Worm (Caenorhabditis elegans) whole organism, young adult: ENCODE results near the gene ZK1193.2.

Source experiments
- B0035.1 ChIP-seq: sonication (generic microtip); optimal IDR thresholded peaks from 2 replicates; lab custom pipeline; 2016; ENCODE audit warnings: missing genetic modification characterization, mild to moderate bottlenecking, missing compliant biosample characterization, missing genotype, missing genetic modification reagents
- Y56A3A.18 ChIP-seq: fragments of 200-800 bp; sonication (Bioruptor generic); IDR thresholded peaks from 2 replicates; pipeline ENCODE4 v1.3.6; 2022; ENCODE audit warnings: missing genetic modification reagents, missing genetic modification characterization, missing compliant biosample characterization
- ZK185.1 ChIP-seq: sonication (generic microtip); optimal IDR thresholded peaks from 2 replicates; lab custom pipeline; 2016; ENCODE audit warnings: mild to moderate bottlenecking, missing genetic modification characterization, missing compliant biosample characterization; ENCODE audit not compliant: poor library complexity, severe bottlenecking
- aptf-3 ChIP-seq: fragments of 200-800 bp; sonication (Bioruptor generic); IDR thresholded peaks from 2 replicates; pipeline ENCODE4 v1.3.6; 2022; ENCODE audit warnings: missing genetic modification characterization, missing compliant biosample characterization
- cebp-1 ChIP-seq, 2 experiments: fragments of 200-800 bp in 1 of 2; sonication (Bioruptor generic) in 1 of 2; sonication (generic microtip) in 1 of 2; IDR thresholded peaks in 1 of 2; optimal IDR thresholded peaks in 1 of 2; 2 replicates each; pipeline versions ENCODE4 v1.3.6 to Lab custom; 2017 to 2022; ENCODE audit warnings: missing compliant biosample characterization in 2 of 2, missing genetic modification characterization in 2 of 2, mild to moderate bottlenecking in 1 of 2, missing genetic modification reagents in 1 of 2, moderate library complexity in 1 of 2
- ceh-27 ChIP-seq: fragments of 200-800 bp; sonication (Bioruptor generic); optimal IDR thresholded peaks from 2 replicates; lab custom pipeline; 2018; ENCODE audit warnings: mild to moderate bottlenecking, missing genetic modification characterization, moderate library complexity, missing compliant biosample characterization
- chd-7 ChIP-seq: sonication (generic microtip); optimal IDR thresholded peaks from 2 replicates; lab custom pipeline; 2016; ENCODE audit warnings: mild to moderate bottlenecking, missing genetic modification characterization, moderate library complexity, missing compliant biosample characterization
- efl-1 ChIP-seq: fragments of 150-350 bp; optimal IDR thresholded peaks from 2 replicates; lab custom pipeline; 2014; ENCODE audit warnings: missing biosample characterization, missing genetic modification reagents, missing genetic modification characterization
- egl-18 ChIP-seq: fragments of 200-800 bp; sonication (Bioruptor generic); IDR thresholded peaks from 2 replicates; pipeline ENCODE4 v1.3.6; 2022; ENCODE audit warnings: missing genetic modification reagents, missing genetic modification characterization, missing compliant biosample characterization
- gei-17 ChIP-seq: fragments of 200-800 bp; sonication (Bioruptor generic); optimal IDR thresholded peaks from 2 replicates; lab custom pipeline; 2018; ENCODE audit warnings: mild to moderate bottlenecking, missing genetic modification characterization, missing compliant biosample characterization
- him-1 ChIP-seq: sonication (generic microtip); optimal IDR thresholded peaks from 2 replicates; lab custom pipeline; 2016; ENCODE audit warnings: missing genotype, missing genetic modification reagents, missing genetic modification characterization, missing compliant biosample characterization
- hlh-26 ChIP-seq: fragments of 200-800 bp; sonication (Bioruptor generic); conservative IDR thresholded peaks from 2 replicates; pipeline ENCODE4 v1.3.6; 2022; ENCODE audit warnings: missing genetic modification reagents, missing genetic modification characterization, missing compliant biosample characterization
- hmg-1.2 ChIP-seq: fragments of 200-800 bp; sonication (Bioruptor generic); IDR thresholded peaks from 2 replicates; pipeline ENCODE4 v1.3.6; 2022; ENCODE audit warnings: missing genetic modification reagents, missing genetic modification characterization, missing compliant biosample characterization
- hsf-1 ChIP-seq: fragments of 200-800 bp; sonication (Bioruptor generic); IDR thresholded peaks from 2 replicates; pipeline ENCODE4 v1.3.6; 2022; ENCODE audit warnings: missing genetic modification reagents, missing genetic modification characterization, missing compliant biosample characterization
- lag-1 ChIP-seq: fragments of 200-800 bp; sonication (Bioruptor generic); IDR thresholded peaks from 2 replicates; pipeline ENCODE4 v1.3.6; 2022; ENCODE audit warnings: missing genetic modification reagents, missing genetic modification characterization, missing compliant biosample characterization
- lin-40 ChIP-seq: sonication (generic microtip); optimal IDR thresholded peaks from 2 replicates; lab custom pipeline; 2016; ENCODE audit warnings: missing genetic modification characterization, mild to moderate bottlenecking, missing compliant biosample characterization, missing genotype, missing genetic modification reagents
- madf-10 ChIP-seq: sonication (generic microtip); optimal IDR thresholded peaks from 2 replicates; lab custom pipeline; 2016; ENCODE audit warnings: mild to moderate bottlenecking, missing genetic modification characterization, missing compliant biosample characterization
- madf-3 ChIP-seq: fragments of 200-800 bp; sonication (Bioruptor generic); IDR thresholded peaks from 2 replicates; pipeline ENCODE4 v1.3.6; 2022; ENCODE audit warnings: missing genetic modification reagents, missing genetic modification characterization, missing compliant biosample characterization
- madf-6 ChIP-seq: fragments of 200-800 bp; sonication (Bioruptor generic); IDR thresholded peaks from 2 replicates; pipeline ENCODE4 v1.3.6; 2022; ENCODE audit warnings: missing genetic modification reagents, missing genetic modification characterization, missing compliant biosample characterization
- madf-8 ChIP-seq: fragments of 200-800 bp; sonication (Bioruptor generic); conservative IDR thresholded peaks from 2 replicates; pipeline ENCODE4 v1.3.6; 2022; ENCODE audit warnings: missing genetic modification reagents, missing genetic modification characterization, missing compliant biosample characterization
- mel-28 ChIP-seq: sonication (generic microtip); optimal IDR thresholded peaks from 2 replicates; lab custom pipeline; 2016; ENCODE audit warnings: borderline replicate concordance, mild to moderate bottlenecking, missing genetic modification characterization, missing compliant biosample characterization
- nfya-2 ChIP-seq: fragments of 200-800 bp; sonication (Bioruptor generic); IDR thresholded peaks from 2 replicates; pipeline ENCODE4 v1.3.6; 2022; ENCODE audit warnings: missing genetic modification reagents, missing genetic modification characterization, missing compliant biosample characterization
- nhr-27 ChIP-seq: fragments of 200-800 bp; sonication (Bioruptor generic); optimal IDR thresholded peaks from 2 replicates; lab custom pipeline; 2018; ENCODE audit warnings: mild to moderate bottlenecking, missing genetic modification characterization, moderate library complexity, missing compliant biosample characterization
- pbrm-1 ChIP-seq: fragments of 200-800 bp; sonication (Bioruptor generic); IDR thresholded peaks from 2 replicates; pipeline ENCODE4 v1.3.6; 2022; ENCODE audit warnings: missing genetic modification reagents, missing genetic modification characterization, missing compliant biosample characterization
- pha-4 ChIP-seq: fragments of 150-350 bp; sonication (generic microtip); optimal IDR thresholded peaks from 2 replicates; lab custom pipeline; 2014; ENCODE audit warnings: missing biosample characterization, missing genetic modification reagents, missing genetic modification characterization
- rcor-1 ChIP-seq: fragments of 200-800 bp; sonication (Bioruptor generic); IDR thresholded peaks from 2 replicates; pipeline ENCODE4 v1.3.6; 2022; ENCODE audit warnings: missing genetic modification reagents, missing genetic modification characterization, missing compliant biosample characterization
- snpc-1.1 ChIP-seq: sonication (generic microtip); optimal IDR thresholded peaks from 2 replicates; lab custom pipeline; 2017; ENCODE audit warnings: missing genetic modification characterization, mild to moderate bottlenecking, missing compliant biosample characterization, antibody characterized with exemption, moderate library complexity, missing genotype, missing genetic modification reagents; ENCODE audit not compliant: insufficient read depth
- snpc-4 ChIP-seq, 5 experiments: fragments of 150-350 bp in 1 of 5; sonication (generic microtip) in 4 of 5; optimal IDR thresholded peaks; 2 replicates each; lab custom pipeline; 2014 to 2018; ENCODE audit warnings: missing genetic modification characterization in 5 of 5, missing biosample characterization in 3 of 5, antibody characterized with exemption in 2 of 5, mild to moderate bottlenecking in 2 of 5, missing compliant biosample characterization in 2 of 5, missing genotype in 2 of 5, moderate library complexity in 2 of 5, missing genetic modification reagents in 1 of 5
- somi-1 ChIP-seq: fragments of 200-800 bp; sonication (Bioruptor generic); optimal IDR thresholded peaks from 2 replicates; lab custom pipeline; 2018; ENCODE audit warnings: mild to moderate bottlenecking, missing genetic modification characterization, missing compliant biosample characterization
- unc-130 ChIP-seq: sonication (generic microtip); optimal IDR thresholded peaks from 2 replicates; lab custom pipeline; 2016; ENCODE audit warnings: missing genetic modification reagents, missing genetic modification characterization, missing compliant biosample characterization
- unc-62 ChIP-seq: fragments of 150-350 bp; optimal IDR thresholded peaks from 2 replicates; lab custom pipeline; 2014; ENCODE audit warnings: missing biosample characterization, missing genetic modification reagents, missing genetic modification characterization

Gene ZK1193.2

ce11 chrX:410073-410572 lies 15.3 kb downstream of the ZK1193.2 start (continued):
- peak; percentile 28; the same call in 1 of the 2 replicates for TF ChIP-seq madf-6 (GFP tag; lab: Robert Waterston, UW)
- no peak for TF ChIP-seq madf-8 (GFP tag; lab: Robert Waterston, UW)
- TF ChIP-seq chd-7 = peak; percentile 89
- TF ChIP-seq B0035.1 (tag; lab: Kevin White, UChicago) = peak; percentile 83
- TF ChIP-seq madf-10 (tag; lab: Kevin White, UChicago) = peak; percentile 91
- TF ChIP-seq hsf-1 (GFP tag; lab: Robert Waterston, UW) = no peak
- peak; percentile 61; the same call in 1 of the 2 replicates for TF ChIP-seq cebp-1 (GFP tag; IDR thresholded peaks at IDR 0.05; lab: Robert Waterston, UW)
- TF ChIP-seq cebp-1 (tag; optimal IDR thresholded peaks at IDR 0.05; lab: Kevin White, UChicago) = peak; percentile 91
- peak; percentile 76 for TF ChIP-seq rcor-1
- TF ChIP-seq lag-1 (GFP tag; lab: Robert Waterston, UW) = no peak
- peak; percentile 73; the same call in 1 of the 2 replicates for TF ChIP-seq pbrm-1
- TF ChIP-seq Y56A3A.18 (GFP tag; lab: Robert Waterston, UW) = peak; percentile 70
- TF ChIP-seq, all 124 proteins: peak for 81

ce11 chrX:404597-404996 lies 20.8 kb downstream of the ZK1193.2 start, which contains the start of gene R04A9.1:
Gene R04A9.1, plus strand, starts transcription at chrX:404897.
- TF ChIP-seq madf-6 (GFP tag; lab: Robert Waterston, UW) = no peak
- TF ChIP-seq ceh-27 = no peak
- TF ChIP-seq, all 124 proteins: peak for 0

DNA sequence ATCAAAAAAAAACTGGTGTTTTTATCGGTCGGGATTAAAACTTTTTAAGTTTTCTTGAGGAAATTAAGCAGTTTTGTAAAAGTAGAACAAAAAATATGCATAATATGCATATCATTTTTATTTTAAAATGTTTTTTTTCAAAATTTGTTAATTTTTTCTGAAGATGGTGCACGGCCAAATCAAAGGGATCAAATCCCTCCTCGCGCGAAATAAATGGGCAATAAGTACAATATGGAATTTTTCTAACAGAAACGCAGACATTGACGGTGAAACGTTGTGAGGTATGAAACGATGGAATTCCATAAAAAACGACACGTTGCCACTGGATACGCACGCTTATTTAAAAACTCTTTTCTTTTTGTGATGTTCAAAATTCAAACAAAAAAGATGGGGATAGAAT lies 22.5 kb downstream of the ZK1193.2 start:
- TF ChIP-seq madf-3 (GFP tag; lab: Robert Waterston, UW) = no peak
- no peak for TF ChIP-seq unc-62 (GFP tag; lab: Kevin White, UChicago)
- TF ChIP-seq gei-17 = peak; percentile 36
- TF ChIP-seq him-1 (tag; lab: Kevin White, UChicago) = no peak
- TF ChIP-seq ZK185.1 (tag; lab: Kevin White, UChicago) = no peak
- TF ChIP-seq lin-40 (tag; lab: Kevin White, UChicago) = peak; percentile 59

DNA sequence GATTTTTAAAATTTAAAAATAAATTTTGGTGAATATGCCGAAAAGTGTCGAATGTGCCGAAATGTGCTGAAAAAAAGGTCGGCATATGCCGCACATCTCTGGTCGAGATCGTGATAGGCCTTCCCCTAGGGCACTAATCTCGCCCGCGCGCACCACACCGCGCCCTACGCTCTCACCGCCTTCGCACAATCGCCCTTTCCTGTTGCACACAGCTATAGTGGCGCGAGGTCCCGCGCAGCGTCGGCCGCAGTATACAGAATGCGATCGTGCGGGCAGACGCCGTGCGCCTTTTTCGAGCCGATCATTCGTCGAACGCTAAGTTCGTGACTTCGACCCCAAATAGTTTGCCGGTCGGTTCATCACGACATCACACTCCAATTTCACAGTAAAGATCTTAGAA lies 25.9 kb downstream of the ZK1193.2 start:
- TF ChIP-seq hmg-1.2 (GFP tag; lab: Robert Waterston, UW) = no peak
- no peak for TF ChIP-seq snpc-4 (GFP tag; optimal IDR thresholded peaks at IDR 0.05; lab: Kevin White, UChicago)
- peak in 1 of 4 experiments; percentile 25 for TF ChIP-seq snpc-4 (tag; optimal IDR thresholded peaks at IDR 0.05; lab: Kevin White, UChicago)

- TF ChIP-seq nhr-27 = no peak
- TF ChIP-seq unc-130 (GFP tag; lab: Kevin White, UChicago) = no peak
- no peak for TF ChIP-seq snpc-4 (GFP tag; optimal IDR thresholded peaks at IDR 0.05; lab: Kevin White, UChicago)
- TF ChIP-seq snpc-4 (tag; optimal IDR thresholded peaks at IDR 0.05; lab: Kevin White, UChicago) = no peak
- TF ChIP-seq aptf-3 (GFP tag; lab: Robert Waterston, UW) = no peak
- no peak for TF ChIP-seq hlh-26 (GFP tag; lab: Robert Waterston, UW)
- no peak for TF ChIP-seq somi-1 (GFP tag; lab: Kevin White, UChicago)
- no peak for TF ChIP-seq egl-18 (GFP tag; lab: Robert Waterston, UW)
- no peak for TF ChIP-seq efl-1 (GFP tag; lab: Kevin White, UChicago)
- TF ChIP-seq pha-4 (tag; lab: Kevin White, UChicago) = no peak
- TF ChIP-seq snpc-1.1 (tag; lab: Kevin White, UChicago) = no peak
- no peak for TF ChIP-seq nfya-2
- no peak for TF ChIP-seq mel-28
Observed at ce11 chrX:397259-397658, 28.2 kb downstream of the ZK1193.2 start, which contains the start of gene R04A9.6. Gene R04A9.6, plus strand, starts transcription at chrX:397559.
